Fruit fly (Drosophila melanogaster) whole organism: Measurements from ENCODE around the gene tx.

Experiments
- CG8478 ChIP-seq: fragments of >200 bp; optimal IDR thresholded peaks from 2 replicates; lab custom pipeline; 2018; ENCODE audit warnings: inconsistent platforms
- Dll ChIP-seq: fragments of >200 bp; optimal IDR thresholded peaks from 2 replicates; lab custom pipeline; 2017
- EcR ChIP-seq, 2 experiments: fragments of >200 bp; optimal IDR thresholded peaks; 2 replicates each; lab custom pipeline; 2017; ENCODE audit warnings: missing biosample characterization in 2 of 2, missing genetic modification characterization in 2 of 2, missing genetic modification reagents in 2 of 2
- pan ChIP-seq: fragments of >200 bp; optimal IDR thresholded peaks from 2 replicates; lab custom pipeline; 2017
- psq ChIP-seq: fragments of >200 bp; optimal IDR thresholded peaks from 2 replicates; lab custom pipeline; 2017
- usp ChIP-seq: fragments of >200 bp; optimal IDR thresholded peaks from 2 replicates; lab custom pipeline; 2017; ENCODE audit warnings: missing biosample characterization, missing genetic modification characterization, mixed read lengths

The tx gene

DNA sequence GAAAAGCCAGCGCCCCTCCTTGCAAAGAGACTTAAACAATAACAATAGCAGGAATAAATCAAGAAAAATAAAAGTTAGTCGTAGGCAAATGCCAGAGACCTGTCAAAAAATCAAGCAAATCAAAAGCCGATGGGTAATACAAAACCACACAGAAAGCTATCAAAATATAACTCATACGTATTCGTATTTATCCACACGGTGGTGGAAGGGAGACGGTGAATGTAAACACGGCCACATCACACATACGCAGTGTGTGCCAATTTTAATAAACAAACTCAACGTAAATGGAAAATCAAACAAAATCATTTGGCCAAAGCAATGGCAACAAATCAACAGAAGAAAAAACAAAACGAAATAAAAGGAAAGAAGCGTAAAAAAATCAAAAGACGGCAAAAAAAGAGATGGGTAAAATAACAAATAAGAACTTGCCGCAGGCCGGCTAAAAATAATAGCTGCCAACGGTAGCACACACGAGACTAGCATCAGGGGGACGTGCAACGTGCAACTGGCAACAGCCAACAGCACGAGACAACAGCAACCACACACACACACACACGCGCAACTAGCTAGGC, 2.1 kb downstream of the tx start:
- no peak for TF ChIP-seq usp (GFP tag; lab: Kevin White, UChicago)
- no peak for TF ChIP-seq pan (lab: Kevin White, UChicago)
- no peak for TF ChIP-seq CG8478 (lab: Kevin White, UChicago)
- TF ChIP-seq EcR (GFP tag; optimal IDR thresholded peaks at IDR 0.05; lab: Kevin White, UChicago) = no peak
- TF ChIP-seq Dll (lab: Kevin White, UChicago) = no peak
- TF ChIP-seq psq (lab: Kevin White, UChicago) = no peak

DNA sequence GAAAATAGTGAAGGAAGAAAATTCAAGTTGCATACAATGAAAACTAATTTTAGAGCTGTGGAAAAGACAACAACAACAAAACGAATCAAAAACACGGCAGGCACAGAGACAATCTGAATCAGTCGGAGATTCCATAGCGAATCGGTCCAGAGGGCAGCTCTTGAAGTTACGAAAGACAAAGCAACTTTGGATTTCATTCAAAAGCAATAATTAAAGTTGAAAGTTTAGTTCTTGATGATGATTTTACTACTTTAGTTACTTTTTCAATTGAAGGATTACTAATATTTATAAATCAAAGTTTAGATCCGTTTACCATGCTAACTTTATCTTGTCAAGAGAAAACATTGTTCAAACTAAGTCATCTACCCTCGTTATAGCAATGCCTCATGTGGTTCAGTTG, 2.8 kb downstream of the tx start:
- TF ChIP-seq Dll (lab: Kevin White, UChicago) (no peak), CG8478 (lab: Kevin White, UChicago) (no peak)

DNA sequence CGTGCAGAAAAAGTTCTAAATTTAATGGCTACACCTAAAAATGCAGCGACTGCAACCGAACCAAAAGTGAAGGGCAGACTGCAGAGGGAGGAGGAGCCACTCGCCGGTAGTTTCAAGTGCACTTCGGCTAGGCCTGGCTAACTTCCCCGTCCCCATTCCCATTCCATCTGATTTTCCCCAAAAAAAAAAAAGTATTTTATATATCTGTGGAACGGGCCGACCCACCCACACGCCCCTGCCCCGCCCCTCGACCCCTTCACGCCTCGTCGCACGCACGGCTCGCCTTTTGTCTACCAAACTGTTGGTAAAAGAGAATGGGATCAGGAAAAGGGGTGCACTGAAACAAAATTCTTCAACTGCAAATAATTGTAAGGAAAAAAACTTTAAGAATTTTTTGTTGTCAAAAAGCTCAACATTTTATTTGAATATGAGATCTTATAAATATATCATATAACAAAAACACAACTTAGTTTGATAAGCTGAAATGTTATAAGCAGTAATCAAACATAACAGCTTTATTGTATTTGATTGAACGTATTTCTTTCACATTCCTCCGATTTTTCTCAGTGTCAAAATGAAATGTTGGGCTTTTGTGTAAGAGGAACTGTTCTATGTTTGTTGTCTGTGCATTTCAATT, 3.4 kb downstream of the tx start:
- no peak for TF ChIP-seq EcR (GFP tag; optimal IDR thresholded peaks at IDR 0.05; lab: Kevin White, UChicago)
- no peak for TF ChIP-seq usp (GFP tag; lab: Kevin White, UChicago)
- no peak for TF ChIP-seq pan (lab: Kevin White, UChicago)
- no peak for TF ChIP-seq psq (lab: Kevin White, UChicago)
- no peak for TF ChIP-seq Dll (lab: Kevin White, UChicago)
- TF ChIP-seq CG8478 (lab: Kevin White, UChicago) = no peak

DNA sequence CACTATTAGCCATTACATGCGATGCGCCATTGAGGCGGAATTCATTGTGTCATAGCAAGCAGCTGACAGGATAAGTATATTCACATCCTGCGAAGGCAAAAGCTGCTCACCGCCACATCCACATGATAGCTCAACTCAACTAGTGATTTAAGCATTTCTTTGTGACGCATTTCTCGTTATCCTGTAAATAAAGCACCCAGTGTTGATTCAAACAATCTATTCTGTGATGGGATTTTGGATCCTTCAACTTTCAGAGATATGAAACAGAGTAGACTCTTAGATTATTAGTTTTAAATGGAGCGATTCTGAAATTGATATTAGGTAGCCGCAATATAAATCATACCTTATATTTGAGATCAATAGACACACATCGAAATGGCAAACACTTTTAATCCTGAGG, 8.2 kb downstream of the tx start, which contains the start of gene Hex-t1:
Gene Hex-t1, plus strand, starts transcription at position 301 of the 400 bp plus-strand sequence.
- TF ChIP-seq EcR (GFP tag; optimal IDR thresholded peaks at IDR 0.05; lab: Kevin White, UChicago) (no peak), Dll (lab: Kevin White, UChicago) (no peak), psq (lab: Kevin White, UChicago) (no peak), usp (GFP tag; lab: Kevin White, UChicago) (no peak), pan (lab: Kevin White, UChicago) (no peak), CG8478 (lab: Kevin White, UChicago) (no peak)

DNA sequence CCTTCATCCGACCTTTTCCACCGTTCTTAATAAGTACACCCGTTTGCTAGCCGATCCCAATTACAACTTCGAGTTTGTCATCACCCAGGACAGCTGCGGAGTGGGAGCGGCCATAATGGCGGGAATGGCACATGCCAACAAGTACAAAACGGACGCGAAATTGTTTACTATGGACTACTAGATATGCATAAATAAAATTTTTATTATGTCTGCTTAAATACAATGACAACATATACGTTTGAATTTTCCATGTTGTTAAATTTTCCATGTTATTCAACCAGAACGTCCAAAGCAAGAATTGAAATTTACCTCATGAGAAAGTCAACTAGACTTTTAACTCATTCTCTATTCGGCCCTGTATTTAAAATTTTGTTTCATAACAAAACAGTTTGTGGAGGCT, 9.8 kb downstream of the tx start, which contains the start of gene Hex-t2:
Gene Hex-t2, plus strand, starts transcription at position 301 of the 400 bp plus-strand sequence.
- TF ChIP-seq EcR (GFP tag; optimal IDR thresholded peaks at IDR 0.05; lab: Kevin White, UChicago) (no peak), Dll (lab: Kevin White, UChicago) (no peak), usp (GFP tag; lab: Kevin White, UChicago) (no peak), pan (lab: Kevin White, UChicago) (no peak), psq (lab: Kevin White, UChicago) (no peak), CG8478 (lab: Kevin White, UChicago) (no peak)

DNA sequence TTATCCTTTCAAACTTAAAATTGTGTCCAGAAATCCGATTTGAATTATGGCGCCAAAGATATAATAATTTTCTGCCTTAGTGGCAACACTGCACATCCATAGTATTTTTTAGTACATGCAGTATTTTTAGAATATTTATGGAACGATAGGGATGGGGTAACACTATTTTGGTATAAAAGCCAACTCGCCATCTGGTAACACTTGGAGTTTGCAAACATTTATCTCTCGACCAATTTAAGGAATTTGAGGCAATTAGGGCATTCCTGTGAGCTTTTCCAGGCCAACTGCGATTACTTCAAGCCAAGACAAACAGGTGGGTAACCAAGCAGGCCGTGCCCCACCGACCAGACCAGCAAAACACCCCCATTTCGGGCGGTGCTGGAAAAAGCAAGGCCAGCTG, 11.8 kb downstream of the tx start, which contains the start of gene CG5447:
Gene CG5447, plus strand, starts transcription at position 190 of the 400 bp plus-strand sequence.
- TF ChIP-seq usp (GFP tag; lab: Kevin White, UChicago) = no peak
- no peak for TF ChIP-seq psq (lab: Kevin White, UChicago)
- TF ChIP-seq pan (lab: Kevin White, UChicago) = no peak
- no peak for TF ChIP-seq Dll (lab: Kevin White, UChicago)
- no peak for TF ChIP-seq EcR (GFP tag; optimal IDR thresholded peaks at IDR 0.05; lab: Kevin White, UChicago)
- TF ChIP-seq CG8478 (lab: Kevin White, UChicago) = no peak

DNA sequence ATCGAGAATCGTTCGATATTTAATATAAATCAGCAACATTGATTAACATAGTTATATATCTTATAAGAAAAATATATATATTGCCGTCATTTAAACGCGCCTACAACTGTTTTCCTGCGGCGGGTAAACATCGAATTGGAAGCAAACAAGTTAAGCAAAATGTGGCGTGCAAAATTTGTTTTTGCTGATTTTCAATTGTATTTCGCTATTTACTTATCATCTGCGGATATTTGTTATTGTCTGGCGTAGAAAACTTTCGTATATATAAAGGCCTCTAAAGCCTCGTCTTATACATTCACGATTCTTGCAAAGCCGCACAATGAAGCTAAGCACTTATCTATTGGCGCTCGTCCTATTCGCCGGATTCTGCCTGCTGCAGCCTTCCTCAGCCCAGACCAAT, 13.9 kb downstream of the tx start, which contains the start of gene CG43117:
Gene CG43117, plus strand, starts transcription at position 301 of the 400 bp plus-strand sequence.
- TF ChIP-seq usp (GFP tag; lab: Kevin White, UChicago) (no peak), CG8478 (lab: Kevin White, UChicago) (no peak), EcR (GFP tag; optimal IDR thresholded peaks at IDR 0.05; lab: Kevin White, UChicago) (no peak), pan (lab: Kevin White, UChicago) (no peak), Dll (lab: Kevin White, UChicago) (no peak), psq (lab: Kevin White, UChicago) (no peak)

DNA sequence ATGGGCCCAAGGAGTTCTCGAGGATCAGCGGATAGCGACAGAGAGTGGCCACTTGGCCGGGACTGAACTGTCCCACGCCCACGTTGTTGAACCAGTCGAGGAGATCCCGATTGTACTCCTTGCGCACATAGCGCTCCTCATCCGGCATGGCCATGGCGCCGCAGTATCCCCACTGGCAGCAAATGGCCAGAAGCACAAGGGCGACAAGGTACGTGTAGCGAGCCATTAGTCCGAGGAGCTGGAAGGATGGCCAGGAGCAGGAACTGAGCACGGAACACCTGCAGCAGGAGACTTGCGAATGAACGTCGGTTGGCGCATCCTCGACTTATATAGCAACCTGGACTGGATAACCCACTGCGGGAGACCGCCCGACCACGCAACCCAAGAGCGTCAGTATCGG, 15.3 kb downstream of the tx start, which contains the start of gene Pdf:
Gene Pdf, minus strand, starts transcription at position 304 of the 400 bp plus-strand sequence.
- TF ChIP-seq Dll (lab: Kevin White, UChicago) (no peak), psq (lab: Kevin White, UChicago) (no peak)

DNA sequence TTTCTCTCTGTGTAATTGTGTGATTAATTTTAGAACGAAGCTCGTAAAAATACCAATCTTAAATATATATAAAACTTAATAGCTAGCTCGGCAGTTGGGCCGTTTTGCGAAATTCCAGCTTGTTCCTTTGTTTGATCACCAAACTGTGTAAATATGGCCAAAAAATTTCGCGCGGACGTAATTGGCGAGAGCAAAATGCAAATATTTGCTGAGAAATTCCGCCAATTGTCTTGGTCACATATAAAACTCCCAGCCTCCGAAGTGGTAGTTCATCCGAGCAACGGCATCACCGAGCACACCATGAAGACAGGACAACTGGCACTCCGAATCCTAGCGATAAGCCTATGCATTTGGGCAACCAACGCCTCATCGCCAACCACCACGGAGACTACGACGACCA, 16.0 kb downstream of the tx start, which contains the start of gene CG14237:
Gene CG14237, plus strand, starts transcription at position 301 of the 400 bp plus-strand sequence.
- TF ChIP-seq CG8478 (lab: Kevin White, UChicago) (no peak), usp (GFP tag; lab: Kevin White, UChicago) (no peak), EcR (GFP tag; optimal IDR thresholded peaks at IDR 0.05; lab: Kevin White, UChicago) (no peak), Dll (lab: Kevin White, UChicago) (no peak), pan (lab: Kevin White, UChicago) (no peak), psq (lab: Kevin White, UChicago) (no peak)

DNA sequence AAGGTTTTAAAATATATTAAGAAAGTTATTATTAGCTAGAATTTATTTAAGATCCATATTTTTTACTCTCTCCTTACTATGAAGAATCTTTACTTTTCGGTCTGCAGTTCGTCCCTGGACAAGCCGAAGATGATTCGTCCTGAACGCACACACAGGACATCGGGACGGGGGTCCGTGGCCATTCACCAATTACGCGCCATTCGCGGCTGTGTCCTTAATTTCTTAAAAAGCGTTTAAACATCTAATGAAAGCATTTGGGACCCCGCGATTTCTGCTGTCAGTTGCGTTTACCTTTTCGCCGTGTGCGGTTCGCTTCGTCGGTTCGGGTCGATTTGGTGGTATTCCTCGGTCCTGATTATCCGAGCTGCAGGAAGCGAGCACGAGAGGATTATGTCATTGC, 17.4 kb downstream of the tx start, which contains the start of gene CG14238:
Gene CG14238, plus strand, starts transcription at position 301 of the 400 bp plus-strand sequence.
- TF ChIP-seq EcR (GFP tag; optimal IDR thresholded peaks at IDR 0.05; lab: Kevin White, UChicago) (no peak), psq (lab: Kevin White, UChicago) (no peak), pan (lab: Kevin White, UChicago) (no peak), usp (GFP tag; lab: Kevin White, UChicago) (no peak), Dll (lab: Kevin White, UChicago) (no peak), CG8478 (lab: Kevin White, UChicago) (no peak)

DNA sequence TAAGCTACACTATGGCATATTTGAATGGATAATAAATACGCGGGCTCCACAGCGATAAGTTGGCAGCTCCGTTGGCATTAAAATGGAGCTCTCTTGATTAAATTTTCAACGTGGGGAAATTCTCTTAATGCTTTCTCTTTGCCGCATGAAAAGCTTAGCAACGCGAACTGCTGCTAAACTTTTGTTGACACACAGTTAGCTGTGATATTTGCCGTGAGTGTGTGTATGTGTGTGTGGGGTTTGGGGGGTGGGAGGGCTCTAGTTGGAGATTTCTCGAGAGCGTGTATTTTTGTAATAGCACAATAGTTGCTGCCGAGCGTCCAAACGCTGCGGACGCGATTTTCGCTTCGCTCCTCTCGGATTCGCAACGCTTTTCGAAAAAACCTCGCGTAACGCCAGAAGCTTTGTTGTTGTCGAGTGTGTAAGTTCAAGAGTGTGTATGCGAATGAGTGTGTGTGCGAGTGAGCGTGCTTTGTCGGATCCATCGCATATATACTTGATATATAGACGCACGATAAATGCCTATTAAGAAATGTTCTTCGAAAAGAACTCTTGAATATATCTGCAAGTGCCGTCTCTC, 20.7 kb downstream of the tx start, which contains the start of gene CG5455:
Gene CG5455, plus strand, starts transcription at position 302 of the 580 bp plus-strand sequence.
- TF ChIP-seq usp (GFP tag; lab: Kevin White, UChicago) = no peak
